Worm (Caenorhabditis elegans) whole organism, midembryonic: Measurements from ENCODE around the gene eftu-2.

Experiments
- T22C8.4 ChIP-seq: fragments of 200-800 bp; sonication (Bioruptor generic); IDR thresholded peaks from 2 replicates; pipeline ENCODE4 v1.3.6; 2022; ENCODE audit warnings: missing genetic modification characterization, missing compliant biosample characterization
- cog-1 ChIP-seq: sonication (generic microtip); optimal IDR thresholded peaks from 2 replicates; lab custom pipeline; 2016; ENCODE audit warnings: missing genetic modification characterization, missing compliant biosample characterization
- flt-1 ChIP-seq: fragments of 200-800 bp; sonication (Bioruptor generic); IDR thresholded peaks from 2 replicates; pipeline ENCODE4 v1.3.6; 2022; ENCODE audit warnings: missing genetic modification characterization, missing compliant biosample characterization
- klf-2 ChIP-seq: fragments of 200-800 bp; sonication (Bioruptor generic); conservative IDR thresholded peaks from 2 replicates; pipeline ENCODE4 v1.3.6; 2022; ENCODE audit warnings: missing genetic modification reagents, missing genetic modification characterization, missing compliant biosample characterization
- med-1 ChIP-seq: sonication (generic microtip); optimal IDR thresholded peaks from 2 replicates; lab custom pipeline; 2017; ENCODE audit warnings: missing genetic modification characterization, mild to moderate bottlenecking, missing compliant biosample characterization, antibody characterized with exemption, missing genetic modification reagents; ENCODE audit not compliant: insufficient read depth
- ref-1 ChIP-seq: fragments of 200-800 bp; sonication (Bioruptor generic); conservative IDR thresholded peaks from 2 replicates; pipeline ENCODE4 v1.3.6; 2022; ENCODE audit warnings: missing genetic modification reagents, missing genetic modification characterization, missing compliant biosample characterization
- tab-1 ChIP-seq: fragments of 200-800 bp; sonication (Bioruptor generic); IDR thresholded peaks from 2 replicates; pipeline ENCODE4 v1.3.6; 2022; ENCODE audit warnings: missing genetic modification characterization, missing compliant biosample characterization
- ztf-23 ChIP-seq: fragments of 200-800 bp; sonication (Bioruptor generic); IDR thresholded peaks from 2 replicates; pipeline ENCODE4 v1.3.6; 2022; ENCODE audit warnings: missing genetic modification reagents, missing genetic modification characterization, missing compliant biosample characterization
- ztf-29 ChIP-seq: fragments of 200-800 bp; sonication (Bioruptor generic); IDR thresholded peaks from 2 replicates; pipeline ENCODE4 v1.3.6; 2022; ENCODE audit warnings: missing genetic modification reagents, missing genetic modification characterization, missing compliant biosample characterization

ce11 chrIII:5980274-5980918 is 29.0 kb upstream of the eftu-2 start:
- TF ChIP-seq T22C8.4 (GFP tag; lab: Robert Waterston, UW) (no peak), flt-1 (GFP tag; lab: Robert Waterston, UW) (no peak), ztf-29 (GFP tag; lab: Robert Waterston, UW) (no peak), tab-1 (GFP tag; lab: Robert Waterston, UW) (no peak), klf-2 (GFP tag; lab: Robert Waterston, UW) (no peak), cog-1 (tag; lab: Kevin White, UChicago) (no peak), ztf-23 (GFP tag; lab: Robert Waterston, UW) (no peak), med-1 (GFP tag; lab: Kevin White, UChicago) (no peak), ref-1 (GFP tag; lab: Robert Waterston, UW) (no peak)
